Worm (Caenorhabditis elegans) whole organism, early embryonic: Measurements from ENCODE around the gene M01B2.12.

Experiments used
- B0310.2 ChIP-seq: sonication (generic microtip); optimal IDR thresholded peaks from 2 replicates; lab custom pipeline; 2016; ENCODE audit warnings: mild to moderate bottlenecking, missing genetic modification characterization, missing compliant biosample characterization
- F13C5.2 ChIP-seq: sonication (generic microtip); optimal IDR thresholded peaks from 2 replicates; lab custom pipeline; 2017; ENCODE audit warnings: mild to moderate bottlenecking, missing genetic modification characterization, inconsistent platforms, missing compliant biosample characterization
- aly-1 ChIP-seq: sonication (generic microtip); optimal IDR thresholded peaks from 2 replicates; lab custom pipeline; 2016; ENCODE audit warnings: missing genetic modification characterization, missing compliant biosample characterization
- ama-1 ChIP-seq: fragments of 150-350 bp; optimal IDR thresholded peaks from 2 replicates; lab custom pipeline; 2014
- ceh-13 ChIP-seq: fragments of 200-800 bp; sonication (Bioruptor generic); optimal IDR thresholded peaks from 2 replicates; lab custom pipeline; 2018; ENCODE audit warnings: mild to moderate bottlenecking, missing genetic modification characterization, missing compliant biosample characterization
- ceh-36 ChIP-seq: sonication (generic microtip); optimal IDR thresholded peaks from 2 replicates; lab custom pipeline; 2016; ENCODE audit warnings: missing genetic modification characterization, inconsistent platforms, missing compliant biosample characterization
- ets-7 ChIP-seq: sonication (generic microtip); optimal IDR thresholded peaks from 2 replicates; lab custom pipeline; 2016; ENCODE audit warnings: missing genotype, missing genetic modification characterization, missing compliant biosample characterization
- flt-1 ChIP-seq: fragments of 200-800 bp; sonication (Bioruptor generic); IDR thresholded peaks from 2 replicates; pipeline ENCODE4 v1.3.6; 2022; ENCODE audit warnings: missing genetic modification characterization, missing compliant biosample characterization
- hmbx-1 ChIP-seq: sonication (generic microtip); optimal IDR thresholded peaks from 2 replicates; lab custom pipeline; 2016; ENCODE audit warnings: mild to moderate bottlenecking, missing genetic modification characterization, missing compliant biosample characterization
- hmg-4 ChIP-seq: fragments of 200-800 bp; sonication (Bioruptor generic); optimal IDR thresholded peaks from 2 replicates; lab custom pipeline; 2018; ENCODE audit warnings: mild to moderate bottlenecking, missing genetic modification characterization, missing compliant biosample characterization
- hnd-1 ChIP-seq: sonication (generic microtip); optimal IDR thresholded peaks from 2 replicates; lab custom pipeline; 2016; ENCODE audit warnings: missing genetic modification characterization, missing compliant biosample characterization
- pes-1 ChIP-seq: fragments of 200-800 bp; sonication (Bioruptor generic); IDR thresholded peaks from 2 replicates; pipeline ENCODE4 v1.3.6; 2022; ENCODE audit warnings: missing genetic modification reagents, missing genetic modification characterization, missing compliant biosample characterization
- scrt-1 ChIP-seq: fragments of 200-800 bp; sonication (Bioruptor generic); IDR thresholded peaks from 2 replicates; pipeline ENCODE4 v1.3.6; 2022; ENCODE audit warnings: missing genetic modification characterization, missing compliant biosample characterization
- sea-1 ChIP-seq: fragments of 200-800 bp; sonication (Bioruptor generic); conservative IDR thresholded peaks from 2 replicates; pipeline ENCODE4 v1.3.6; 2022; ENCODE audit warnings: missing genetic modification characterization, missing compliant biosample characterization
- tbx-11 ChIP-seq: fragments of 200-800 bp; sonication (Bioruptor generic); IDR thresholded peaks from 2 replicates; pipeline ENCODE4 v1.3.6; 2022; ENCODE audit warnings: missing genetic modification characterization, missing compliant biosample characterization
- tbx-37 ChIP-seq: fragments of 200-800 bp; sonication (Bioruptor generic); conservative IDR thresholded peaks from 2 replicates; pipeline ENCODE4 v1.3.6; 2022; ENCODE audit warnings: missing genetic modification reagents, missing genetic modification characterization, missing compliant biosample characterization
- tra-4 ChIP-seq: sonication (generic microtip); optimal IDR thresholded peaks from 2 replicates; lab custom pipeline; 2017; ENCODE audit warnings: missing genetic modification characterization, missing compliant biosample characterization

The M01B2.12 gene

DNA sequence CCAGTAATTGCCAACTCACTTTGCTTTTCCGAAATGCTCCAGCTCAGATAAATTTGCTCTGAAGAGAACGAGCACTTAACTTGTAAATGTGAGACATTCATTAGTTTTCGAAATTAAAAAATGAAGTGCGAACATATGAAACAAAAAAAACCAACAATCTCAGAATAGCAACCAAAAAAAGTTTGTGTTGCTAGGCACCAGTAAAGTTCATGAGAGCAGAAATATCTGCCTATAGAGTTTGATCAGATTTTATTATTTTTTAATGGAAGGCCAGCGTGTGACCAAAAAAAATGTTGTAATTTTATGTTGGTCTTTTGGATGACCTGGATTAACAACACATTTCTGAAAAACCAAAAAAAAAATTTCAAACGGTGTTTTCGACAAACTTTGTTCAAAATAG is at the start of gene M01B2.12:
M01B2.12 (minus strand) TSS at position 101 of the 400 bp plus-strand sequence.
- TF ChIP-seq B0310.2 = no peak
- TF ChIP-seq hmg-4 (GFP tag; lab: Kevin White, UChicago) = no peak
- no peak for TF ChIP-seq aly-1 (tag; lab: Kevin White, UChicago)
- TF ChIP-seq hnd-1 = no peak
- no peak for TF ChIP-seq ama-1 (lab: Kevin White, UChicago)
- TF ChIP-seq ceh-36 (tag; lab: Kevin White, UChicago) = no peak
- TF ChIP-seq tbx-11 = no peak
- TF ChIP-seq ets-7 (tag; lab: Kevin White, UChicago) = no peak
- TF ChIP-seq tra-4 (tag; lab: Kevin White, UChicago) = no peak
- no peak for TF ChIP-seq F13C5.2
- no peak for TF ChIP-seq pes-1 (GFP tag; lab: Robert Waterston, UW)
- no peak for TF ChIP-seq flt-1
- TF ChIP-seq hmbx-1 (tag; lab: Kevin White, UChicago) = no peak
- no peak for TF ChIP-seq ceh-13 (GFP tag; lab: Kevin White, UChicago)
- TF ChIP-seq tbx-37 (GFP tag; lab: Robert Waterston, UW) = no peak
- TF ChIP-seq scrt-1 (GFP tag; lab: Robert Waterston, UW) = no peak
- no peak for TF ChIP-seq sea-1 (GFP tag; lab: Robert Waterston, UW)

ce11 chrV:15313529-15313928 is 49.5 kb upstream of the M01B2.12 start:
- no peak for TF ChIP-seq ceh-36 (tag; lab: Kevin White, UChicago)
- TF ChIP-seq ets-7 (tag; lab: Kevin White, UChicago) = no peak
- no peak for TF ChIP-seq F13C5.2
- TF ChIP-seq tbx-37 (GFP tag; lab: Robert Waterston, UW) = no peak
- no peak for TF ChIP-seq B0310.2

DNA sequence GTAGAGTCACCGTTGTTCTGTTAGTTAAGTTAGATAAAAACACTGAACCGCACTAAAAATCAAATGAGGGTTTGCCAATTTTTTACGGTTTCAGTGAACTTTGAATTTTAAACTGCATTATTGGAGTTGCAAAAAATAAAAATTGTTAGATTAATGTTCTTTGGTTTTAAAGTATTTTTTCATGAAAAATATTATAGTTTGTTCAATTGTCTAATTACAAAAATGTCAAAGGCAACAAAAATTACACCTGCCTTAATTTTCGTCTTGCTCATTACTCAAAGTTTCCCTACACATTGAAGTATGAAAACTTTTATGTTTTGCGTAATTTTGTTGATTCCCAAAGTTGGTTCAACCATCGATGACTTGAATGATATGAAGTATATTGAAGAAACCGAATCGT is 46.7 kb upstream of the M01B2.12 start, which contains the start of gene irld-62:
irld-62 (plus strand) TSS at position 301 of the 400 bp plus-strand sequence.
- no peak for TF ChIP-seq F13C5.2
- no peak for TF ChIP-seq ceh-13 (GFP tag; lab: Kevin White, UChicago)
- TF ChIP-seq tbx-11 = no peak
- TF ChIP-seq sea-1 (GFP tag; lab: Robert Waterston, UW) = no peak
- no peak for TF ChIP-seq ets-7 (tag; lab: Kevin White, UChicago)
- no peak for TF ChIP-seq hmg-4 (GFP tag; lab: Kevin White, UChicago)
- TF ChIP-seq ama-1 (lab: Kevin White, UChicago) = no peak

ce11 chrV:15309011-15309410 is 45.0 kb upstream of the M01B2.12 start, which contains the start of gene srz-10:
Gene srz-10 (minus strand): TSS chrV:15309098.
- TF ChIP-seq ama-1 (lab: Kevin White, UChicago) = no peak

- no peak for TF ChIP-seq ama-1 (lab: Kevin White, UChicago)
- no peak for TF ChIP-seq B0310.2
- no peak for TF ChIP-seq hmg-4 (GFP tag; lab: Kevin White, UChicago)
- TF ChIP-seq ets-7 (tag; lab: Kevin White, UChicago) = no peak
- no peak for TF ChIP-seq sea-1 (GFP tag; lab: Robert Waterston, UW)
- TF ChIP-seq tbx-37 (GFP tag; lab: Robert Waterston, UW) = no peak
- no peak for TF ChIP-seq F13C5.2
- no peak for TF ChIP-seq ceh-13 (GFP tag; lab: Kevin White, UChicago)
- TF ChIP-seq aly-1 (tag; lab: Kevin White, UChicago) = no peak
- no peak for TF ChIP-seq tra-4 (tag; lab: Kevin White, UChicago)
- no peak for TF ChIP-seq tbx-11
- TF ChIP-seq flt-1 = no peak
- TF ChIP-seq scrt-1 (GFP tag; lab: Robert Waterston, UW) = no peak
- no peak for TF ChIP-seq hmbx-1 (tag; lab: Kevin White, UChicago)
Observed at ce11 chrV:15306745-15307144, 42.7 kb upstream of the M01B2.12 start, which contains the start of gene T26H8.4. Gene T26H8.4 (minus strand): TSS chrV:15306845.

ce11 chrV:15305502-15305901 is 41.5 kb upstream of the M01B2.12 start, which contains the start of gene T26H8.5:
Gene T26H8.5 (minus strand): TSS chrV:15305602.
- TF ChIP-seq ceh-13 (GFP tag; lab: Kevin White, UChicago) (no peak), scrt-1 (GFP tag; lab: Robert Waterston, UW) (no peak), sea-1 (GFP tag; lab: Robert Waterston, UW) (no peak), F13C5.2 (no peak), ets-7 (tag; lab: Kevin White, UChicago) (no peak), tbx-11 (no peak), hmg-4 (GFP tag; lab: Kevin White, UChicago) (no peak)

DNA sequence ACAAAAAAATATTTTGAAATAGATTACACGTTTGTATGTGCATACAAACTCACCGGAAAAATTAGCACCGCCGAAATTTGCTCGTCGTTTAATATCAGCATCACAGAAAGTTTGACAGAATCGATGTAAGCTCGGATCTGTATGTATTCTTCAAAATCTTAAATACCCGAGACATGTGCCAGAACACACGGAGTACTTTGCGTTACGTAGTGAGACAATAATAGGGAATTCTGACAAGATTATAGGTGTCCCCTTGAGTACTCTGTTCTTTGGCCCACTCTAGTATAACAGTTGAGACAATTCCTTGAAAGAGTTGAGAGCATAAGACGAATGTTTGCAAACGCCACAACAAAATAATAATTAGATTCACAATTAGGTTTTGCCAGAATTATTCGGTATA is 39.6 kb upstream of the M01B2.12 start, which contains the start of gene srx-48:
srx-48 (minus strand) TSS at position 101 of the 400 bp plus-strand sequence.
- no peak for TF ChIP-seq B0310.2

- TF ChIP-seq pes-1 (GFP tag; lab: Robert Waterston, UW) (no peak), ceh-13 (GFP tag; lab: Kevin White, UChicago) (no peak), ceh-36 (tag; lab: Kevin White, UChicago) (no peak), hmbx-1 (tag; lab: Kevin White, UChicago) (no peak), F13C5.2 (no peak), tbx-11 (no peak), scrt-1 (GFP tag; lab: Robert Waterston, UW) (no peak), tbx-37 (GFP tag; lab: Robert Waterston, UW) (no peak), hnd-1 (no peak), hmg-4 (GFP tag; lab: Kevin White, UChicago) (no peak), ama-1 (lab: Kevin White, UChicago) (no peak), flt-1 (no peak), ets-7 (tag; lab: Kevin White, UChicago) (no peak), sea-1 (GFP tag; lab: Robert Waterston, UW) (no peak), aly-1 (tag; lab: Kevin White, UChicago) (no peak), B0310.2 (no peak), tra-4 (tag; lab: Kevin White, UChicago) (no peak)
Observed at ce11 chrV:15298597-15298996, 34.6 kb upstream of the M01B2.12 start, which contains the start of gene cpr-3. Gene cpr-3 (minus strand): TSS chrV:15298700.
